Worm (Caenorhabditis elegans) whole organism, L2 larva: ENCODE data around the gene blos-1.

ENCODE experiments used
- ceh-16 ChIP-seq: fragments of 150-350 bp; optimal IDR thresholded peaks from 2 replicates; lab custom pipeline; 2014; ENCODE audit warnings: missing biosample characterization, missing genetic modification characterization
- fos-1 ChIP-seq: fragments of 150-350 bp; optimal IDR thresholded peaks from 2 replicates; lab custom pipeline; 2014; ENCODE audit warnings: missing biosample characterization, missing genetic modification characterization
- ztf-11 ChIP-seq: sonication (generic microtip); optimal IDR thresholded peaks from 2 replicates; lab custom pipeline; 2017; ENCODE audit warnings: missing biosample characterization, missing genetic modification characterization

ce11 chrIII:10202391-10202790, 9.4 kb downstream of the blos-1 start:
- TF ChIP-seq fos-1 (tag; lab: Kevin White, UChicago) (no peak), ztf-11 (no peak), ceh-16 (tag; lab: Kevin White, UChicago) (no peak)
